Fruit fly (Drosophila melanogaster): ENCODE data around the gene CG15803.

- TF ChIP-seq Hr39 (GFP tag; optimal IDR thresholded peaks at IDR 0.05) (no peak), CG10631 (GFP tag; optimal IDR thresholded peaks at IDR 0.05) (no peak), CG11762 (GFP tag; optimal IDR thresholded peaks at IDR 0.05; ENCODE audit: insufficient read depth) (no peak), acj6 (GFP tag; optimal IDR thresholded peaks at IDR 0.05) (no peak), Sox15 (GFP tag; optimal IDR thresholded peaks at IDR 0.05) (no peak), spab (GFP tag; optimal IDR thresholded peaks at IDR 0.05) (no peak), lz (GFP tag; optimal IDR thresholded peaks at IDR 0.05) (no peak), dsx (GFP tag; optimal IDR thresholded peaks at IDR 0.05; ENCODE audit: poor library complexity, severe bottlenecking) (no peak), Lpt (GFP tag; optimal IDR thresholded peaks at IDR 0.05) (no peak), Hr4 (GFP tag; optimal IDR thresholded peaks at IDR 0.05) (no peak), CG32006 (GFP tag; optimal IDR thresholded peaks at IDR 0.05) (no peak)
These were observed 34.3 kb upstream of the CG15803 start for dm6 chr3R:18394876-18395275.
